Worm (Caenorhabditis elegans) whole organism, mixed stage, embryonic: ENCODE measurements around the gene F20D6.2.

Experiments used
- ceh-39 ChIP-seq: fragments of 150-350 bp; optimal IDR thresholded peaks from 2 replicates; lab custom pipeline; 2014; ENCODE audit warnings: missing biosample characterization, missing genetic modification characterization
- elt-1 ChIP-seq: sonication (generic microtip); optimal IDR thresholded peaks from 2 replicates; lab custom pipeline; 2017; ENCODE audit warnings: missing genetic modification characterization, mild to moderate bottlenecking, missing compliant biosample characterization, antibody characterized with exemption, moderate library complexity, borderline replicate concordance; ENCODE audit not compliant: insufficient read depth
- elt-3 ChIP-seq: fragments of 150-350 bp; optimal IDR thresholded peaks from 2 replicates; lab custom pipeline; 2014; ENCODE audit warnings: missing biosample characterization, missing genetic modification characterization
- lin-13 ChIP-seq: fragments of 150-350 bp; optimal IDR thresholded peaks from 2 replicates; lab custom pipeline; 2014; ENCODE audit warnings: missing biosample characterization, missing genetic modification characterization
- mab-5 ChIP-seq: fragments of 150-350 bp; optimal IDR thresholded peaks from 2 replicates; lab custom pipeline; 2014; ENCODE audit warnings: missing biosample characterization, missing genetic modification characterization
- nhr-28 ChIP-seq: fragments of 150-350 bp; optimal IDR thresholded peaks from 2 replicates; lab custom pipeline; 2014; ENCODE audit warnings: missing biosample characterization, missing genetic modification characterization
- pha-4 ChIP-seq: fragments of 150-350 bp; optimal IDR thresholded peaks from 2 replicates; lab custom pipeline; 2018; ENCODE audit warnings: missing biosample characterization, missing genetic modification reagents, missing genetic modification characterization
- sem-2 ChIP-seq: fragments of 200-800 bp; sonication (Bioruptor generic); optimal IDR thresholded peaks from 2 replicates; lab custom pipeline; 2018; ENCODE audit warnings: mild to moderate bottlenecking, missing genetic modification characterization, missing compliant biosample characterization
- snpc-4 ChIP-seq: fragments of 150-350 bp; optimal IDR thresholded peaks from 2 replicates; lab custom pipeline; 2014; ENCODE audit warnings: missing biosample characterization, missing genetic modification characterization
- sptf-1 ChIP-seq: sonication (generic microtip); optimal IDR thresholded peaks from 2 replicates; lab custom pipeline; 2017; ENCODE audit warnings: mild to moderate bottlenecking, missing genetic modification characterization, moderate library complexity, missing compliant biosample characterization
- unc-39 ChIP-seq: fragments of 150-350 bp; optimal IDR thresholded peaks from 2 replicates; lab custom pipeline; 2014; ENCODE audit warnings: missing biosample characterization, missing genetic modification characterization
- unc-62 ChIP-seq: fragments of 150-350 bp; optimal IDR thresholded peaks from 2 replicates; lab custom pipeline; 2014; ENCODE audit warnings: missing biosample characterization, missing genetic modification reagents, missing genetic modification characterization
- ztf-11 ChIP-seq: fragments of 150-350 bp; optimal IDR thresholded peaks from 2 replicates; lab custom pipeline; 2014; ENCODE audit warnings: missing biosample characterization, missing genetic modification characterization

- no peak for TF ChIP-seq unc-62 (GFP tag; lab: Kevin White, UChicago)
- TF ChIP-seq elt-3, result no peak
- TF ChIP-seq sem-2 (GFP tag; lab: Kevin White, UChicago), result no peak
- no peak for TF ChIP-seq nhr-28 (tag; lab: Kevin White, UChicago)
- TF ChIP-seq pha-4 (tag; lab: Kevin White, UChicago), result no peak
- no peak for TF ChIP-seq lin-13
- TF ChIP-seq ceh-39 (tag; lab: Kevin White, UChicago), result no peak
- no peak for TF ChIP-seq snpc-4 (tag; lab: Kevin White, UChicago)
- TF ChIP-seq mab-5 (tag; lab: Kevin White, UChicago), result no peak
- no peak for TF ChIP-seq sptf-1 (tag; lab: Kevin White, UChicago)
- TF ChIP-seq unc-39, result no peak
- TF ChIP-seq elt-1, result no peak
- TF ChIP-seq ztf-11 (tag; lab: Kevin White, UChicago), result no peak
Observed at ce11 chrV:8155743-8156142, 30.1 kb upstream of the F20D6.2 start.
